Worm (Caenorhabditis elegans) whole organism, early embryonic: Measurements from ENCODE around the gene tre-5.

Experiments
- B0310.2 ChIP-seq: sonication (generic microtip); optimal IDR thresholded peaks from 2 replicates; lab custom pipeline; 2016; ENCODE audit warnings: mild to moderate bottlenecking, missing genetic modification characterization, missing compliant biosample characterization
- F13C5.2 ChIP-seq: sonication (generic microtip); optimal IDR thresholded peaks from 2 replicates; lab custom pipeline; 2017; ENCODE audit warnings: mild to moderate bottlenecking, missing genetic modification characterization, inconsistent platforms, missing compliant biosample characterization
- aly-1 ChIP-seq: sonication (generic microtip); optimal IDR thresholded peaks from 2 replicates; lab custom pipeline; 2016; ENCODE audit warnings: missing genetic modification characterization, missing compliant biosample characterization
- ama-1 ChIP-seq: fragments of 150-350 bp; optimal IDR thresholded peaks from 2 replicates; lab custom pipeline; 2014
- ceh-13 ChIP-seq: fragments of 200-800 bp; sonication (Bioruptor generic); optimal IDR thresholded peaks from 2 replicates; lab custom pipeline; 2018; ENCODE audit warnings: mild to moderate bottlenecking, missing genetic modification characterization, missing compliant biosample characterization
- ceh-36 ChIP-seq: sonication (generic microtip); optimal IDR thresholded peaks from 2 replicates; lab custom pipeline; 2016; ENCODE audit warnings: missing genetic modification characterization, inconsistent platforms, missing compliant biosample characterization
- ets-7 ChIP-seq: sonication (generic microtip); optimal IDR thresholded peaks from 2 replicates; lab custom pipeline; 2016; ENCODE audit warnings: missing genotype, missing genetic modification characterization, missing compliant biosample characterization
- flt-1 ChIP-seq: fragments of 200-800 bp; sonication (Bioruptor generic); IDR thresholded peaks from 2 replicates; pipeline ENCODE4 v1.3.6; 2022; ENCODE audit warnings: missing genetic modification characterization, missing compliant biosample characterization
- hmbx-1 ChIP-seq: sonication (generic microtip); optimal IDR thresholded peaks from 2 replicates; lab custom pipeline; 2016; ENCODE audit warnings: mild to moderate bottlenecking, missing genetic modification characterization, missing compliant biosample characterization
- hmg-4 ChIP-seq: fragments of 200-800 bp; sonication (Bioruptor generic); optimal IDR thresholded peaks from 2 replicates; lab custom pipeline; 2018; ENCODE audit warnings: mild to moderate bottlenecking, missing genetic modification characterization, missing compliant biosample characterization
- hnd-1 ChIP-seq: sonication (generic microtip); optimal IDR thresholded peaks from 2 replicates; lab custom pipeline; 2016; ENCODE audit warnings: missing genetic modification characterization, missing compliant biosample characterization
- pes-1 ChIP-seq: fragments of 200-800 bp; sonication (Bioruptor generic); IDR thresholded peaks from 2 replicates; pipeline ENCODE4 v1.3.6; 2022; ENCODE audit warnings: missing genetic modification reagents, missing genetic modification characterization, missing compliant biosample characterization
- scrt-1 ChIP-seq: fragments of 200-800 bp; sonication (Bioruptor generic); IDR thresholded peaks from 2 replicates; pipeline ENCODE4 v1.3.6; 2022; ENCODE audit warnings: missing genetic modification characterization, missing compliant biosample characterization
- sea-1 ChIP-seq: fragments of 200-800 bp; sonication (Bioruptor generic); conservative IDR thresholded peaks from 2 replicates; pipeline ENCODE4 v1.3.6; 2022; ENCODE audit warnings: missing genetic modification characterization, missing compliant biosample characterization
- tbx-11 ChIP-seq: fragments of 200-800 bp; sonication (Bioruptor generic); IDR thresholded peaks from 2 replicates; pipeline ENCODE4 v1.3.6; 2022; ENCODE audit warnings: missing genetic modification characterization, missing compliant biosample characterization
- tbx-37 ChIP-seq: fragments of 200-800 bp; sonication (Bioruptor generic); conservative IDR thresholded peaks from 2 replicates; pipeline ENCODE4 v1.3.6; 2022; ENCODE audit warnings: missing genetic modification reagents, missing genetic modification characterization, missing compliant biosample characterization
- tra-4 ChIP-seq: sonication (generic microtip); optimal IDR thresholded peaks from 2 replicates; lab custom pipeline; 2017; ENCODE audit warnings: missing genetic modification characterization, missing compliant biosample characterization

tre-5 gene

DNA sequence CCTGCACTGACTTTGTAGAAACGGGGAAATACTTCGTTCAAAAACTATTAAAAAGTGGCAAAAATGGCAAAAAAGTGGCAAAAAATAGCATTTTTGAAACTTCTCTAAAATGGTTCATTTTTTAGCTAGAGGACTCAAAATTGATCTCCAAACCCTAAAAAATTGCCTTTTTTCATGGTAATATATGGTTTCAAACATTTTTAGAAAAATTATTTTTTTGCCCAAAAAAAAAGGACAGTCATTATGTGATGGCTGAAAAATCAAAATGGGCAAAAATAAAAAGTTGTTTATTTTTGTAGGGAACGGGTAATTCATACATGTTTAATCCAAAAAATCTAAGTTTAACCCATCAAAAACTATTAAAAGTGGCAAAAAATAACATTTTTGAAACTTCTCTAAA lies 32.8 kb upstream of the tre-5 start:
- TF ChIP-seq sea-1 (no peak), pes-1 (GFP tag; lab: Robert Waterston, UW) (no peak), F13C5.2 (tag; lab: Kevin White, UChicago) (no peak), tbx-37 (GFP tag; lab: Robert Waterston, UW) (no peak)

DNA sequence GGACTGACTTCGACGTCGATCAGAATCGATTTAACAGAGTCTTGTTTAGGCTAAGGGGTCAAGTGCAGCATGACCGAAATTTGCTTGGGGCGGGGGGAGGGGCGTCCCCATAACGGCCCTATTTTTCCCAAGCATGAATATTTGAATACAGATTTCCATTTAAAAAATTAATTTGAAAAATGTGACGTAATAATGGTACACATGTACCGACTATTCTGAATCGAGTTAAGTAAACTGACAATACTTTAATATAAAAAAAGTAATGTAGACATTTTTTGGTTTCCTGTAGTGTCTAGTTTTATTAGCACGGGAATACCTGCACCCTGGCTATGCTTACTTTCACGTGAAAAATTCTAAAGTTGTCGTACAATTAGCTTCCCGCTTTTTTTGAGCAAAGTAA lies 31.7 kb upstream of the tre-5 start:
- no peak for TF ChIP-seq hmg-4
- TF ChIP-seq ceh-13 (GFP tag; lab: Kevin White, UChicago) = no peak
- TF ChIP-seq tbx-11 = no peak
- no peak for TF ChIP-seq B0310.2 (tag; lab: Kevin White, UChicago)
- no peak for TF ChIP-seq F13C5.2 (tag; lab: Kevin White, UChicago)
- no peak for TF ChIP-seq flt-1
- TF ChIP-seq scrt-1 = no peak
- TF ChIP-seq hmbx-1 (tag; lab: Kevin White, UChicago) = no peak
- TF ChIP-seq ceh-36 (tag; lab: Kevin White, UChicago) = no peak
- no peak for TF ChIP-seq tbx-37 (GFP tag; lab: Robert Waterston, UW)
- TF ChIP-seq ets-7 = no peak

DNA sequence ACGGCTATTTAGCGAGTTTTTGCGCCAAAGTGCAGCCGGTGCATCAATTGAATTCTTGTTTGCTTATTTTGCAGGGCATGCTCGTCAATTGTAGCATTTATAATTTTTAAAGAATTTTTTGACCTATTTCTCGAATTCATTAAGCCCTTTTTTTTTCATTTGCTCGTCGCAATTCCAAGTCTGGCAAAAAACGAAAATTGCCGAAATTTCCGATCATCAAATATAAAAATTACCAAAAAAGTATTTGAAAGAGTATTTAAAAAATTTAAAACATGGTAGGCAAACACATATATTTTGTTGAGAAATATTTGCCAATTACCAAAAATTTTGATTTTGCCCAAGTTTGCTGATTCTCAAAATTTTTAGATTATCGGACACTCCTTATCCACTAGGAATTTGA lies 29.0 kb upstream of the tre-5 start, which contains the start of gene C50D2.6:
Gene C50D2.6, plus strand, starts transcription at position 301 of the 400 bp plus-strand sequence.
- TF ChIP-seq hmg-4 (no peak), pes-1 (GFP tag; lab: Robert Waterston, UW) (no peak), ets-7 (no peak), F13C5.2 (tag; lab: Kevin White, UChicago) (no peak), tbx-11 (no peak), hmbx-1 (tag; lab: Kevin White, UChicago) (no peak), hnd-1 (tag; lab: Kevin White, UChicago) (no peak), sea-1 (no peak)

DNA sequence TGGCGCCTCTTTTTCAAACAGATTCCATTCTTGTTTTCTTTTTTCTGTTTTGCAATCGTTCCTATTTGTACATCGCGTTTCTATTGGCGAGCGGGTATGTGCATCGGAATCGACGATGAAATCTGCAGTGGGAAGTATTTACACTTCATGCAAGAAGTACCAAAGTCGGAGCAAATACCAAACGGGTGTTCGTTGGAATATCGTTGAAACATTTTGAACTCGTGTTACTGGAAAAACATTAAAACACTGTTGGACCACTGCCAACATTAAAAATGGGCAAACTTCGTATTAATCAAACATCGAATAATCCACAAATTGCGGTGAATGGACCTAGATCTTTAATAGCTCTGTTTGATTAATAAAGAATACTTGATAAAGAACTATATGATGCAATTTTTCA lies 24.1 kb upstream of the tre-5 start, which contains the start of gene C23H3.9:
Gene C23H3.9, minus strand, starts transcription at position 101 of the 400 bp plus-strand sequence.
- TF ChIP-seq flt-1 (no peak), scrt-1 (no peak), tbx-37 (GFP tag; lab: Robert Waterston, UW) (no peak), tbx-11 (no peak), hmg-4 (no peak), sea-1 (no peak), hmbx-1 (tag; lab: Kevin White, UChicago) (no peak), ceh-36 (tag; lab: Kevin White, UChicago) (no peak), ets-7 (no peak), ceh-13 (GFP tag; lab: Kevin White, UChicago) (no peak), ama-1 (lab: Kevin White, UChicago) (no peak), aly-1 (tag; lab: Kevin White, UChicago) (no peak), pes-1 (GFP tag; lab: Robert Waterston, UW) (no peak), hnd-1 (tag; lab: Kevin White, UChicago) (no peak), tra-4 (tag; lab: Kevin White, UChicago) (no peak), F13C5.2 (tag; lab: Kevin White, UChicago) (no peak), B0310.2 (tag; lab: Kevin White, UChicago) (no peak)

DNA sequence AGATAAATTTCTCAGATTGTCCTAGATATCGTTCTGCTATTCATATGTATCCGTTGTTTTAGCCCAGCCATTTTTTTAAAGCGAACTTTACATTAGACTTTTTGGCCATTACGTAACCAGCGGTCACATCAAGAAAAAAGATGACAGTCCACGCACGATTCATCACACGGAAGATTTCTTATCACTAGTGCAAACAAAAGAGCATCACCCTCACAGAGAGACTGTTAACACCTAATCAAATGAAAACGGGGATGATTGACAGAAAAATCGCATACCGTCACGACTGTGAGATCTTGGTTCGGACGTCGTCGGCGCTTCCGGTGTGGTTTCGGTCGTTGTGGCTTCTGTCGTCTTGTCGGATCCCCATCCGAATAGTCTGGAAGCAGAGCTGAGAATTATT lies 21.6 kb upstream of the tre-5 start:
- no peak for TF ChIP-seq F13C5.2 (tag; lab: Kevin White, UChicago)
- no peak for TF ChIP-seq tbx-37 (GFP tag; lab: Robert Waterston, UW)

DNA sequence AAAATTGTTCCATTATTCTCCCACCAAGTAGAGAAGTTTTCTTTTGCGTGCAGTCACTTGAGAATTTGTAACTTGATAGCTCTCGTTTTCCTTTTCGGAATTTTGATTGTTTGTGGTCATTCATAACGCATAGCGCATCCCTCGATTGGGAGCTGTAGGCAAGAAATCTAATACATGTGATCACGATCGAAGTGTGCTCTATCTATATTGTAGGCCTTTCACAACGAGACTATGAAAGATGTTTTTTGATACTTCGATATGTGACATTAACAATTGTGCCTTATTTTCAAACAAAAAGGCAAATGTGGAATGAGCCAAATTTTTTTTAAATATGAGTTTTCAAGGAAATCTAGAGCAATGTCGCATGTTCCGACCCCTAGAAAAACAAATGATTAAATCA lies 20.7 kb upstream of the tre-5 start:
- no peak for TF ChIP-seq ets-7
- TF ChIP-seq hnd-1 (tag; lab: Kevin White, UChicago) = no peak
- TF ChIP-seq tbx-11 = no peak
- TF ChIP-seq hmbx-1 (tag; lab: Kevin White, UChicago) = no peak

DNA sequence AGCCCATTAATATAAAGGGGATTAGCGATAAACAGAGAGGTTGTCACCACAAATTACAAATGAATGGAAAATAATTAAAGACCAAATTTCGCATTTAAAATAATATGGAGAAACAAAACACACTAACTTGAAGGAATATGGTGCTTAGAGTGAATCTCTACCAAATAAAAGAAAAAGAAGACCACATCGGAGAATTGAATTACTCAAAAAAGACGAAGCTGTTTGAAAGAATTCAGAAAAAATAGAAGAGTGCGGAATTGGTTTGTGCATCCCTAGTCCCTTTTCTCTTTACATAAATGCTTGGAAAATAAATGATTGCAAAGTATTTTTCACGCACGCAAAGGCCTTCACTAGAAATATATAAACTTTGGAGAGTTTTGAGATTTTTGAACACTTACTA lies 18.8 kb upstream of the tre-5 start:
- no peak for TF ChIP-seq sea-1
- TF ChIP-seq pes-1 (GFP tag; lab: Robert Waterston, UW) = no peak
- no peak for TF ChIP-seq scrt-1
- TF ChIP-seq tra-4 (tag; lab: Kevin White, UChicago) = no peak
- no peak for TF ChIP-seq tbx-37 (GFP tag; lab: Robert Waterston, UW)
- TF ChIP-seq ceh-13 (GFP tag; lab: Kevin White, UChicago) = no peak
- no peak for TF ChIP-seq ama-1 (lab: Kevin White, UChicago)
- TF ChIP-seq ets-7 = no peak
- no peak for TF ChIP-seq F13C5.2 (tag; lab: Kevin White, UChicago)
- TF ChIP-seq hmg-4 = no peak
- no peak for TF ChIP-seq ceh-36 (tag; lab: Kevin White, UChicago)
- no peak for TF ChIP-seq hmbx-1 (tag; lab: Kevin White, UChicago)

DNA sequence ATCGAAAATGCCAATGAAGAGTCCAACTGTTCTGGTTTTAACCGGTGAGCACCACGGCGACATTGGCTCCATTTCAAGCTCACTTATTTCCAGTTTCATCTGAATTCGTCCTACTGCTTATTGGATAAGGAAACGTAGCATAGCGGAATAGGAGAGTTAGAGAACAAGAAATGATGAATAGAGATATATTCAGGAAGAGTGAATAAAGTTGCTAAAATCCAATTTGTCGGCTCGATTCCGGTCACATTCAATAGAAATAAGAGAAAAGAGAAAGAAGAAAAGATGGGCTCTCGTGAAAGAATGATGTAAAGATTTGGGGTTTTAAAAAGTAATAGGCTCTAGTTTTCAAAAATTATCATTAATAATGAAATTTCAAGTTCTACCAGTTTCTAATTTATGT lies 18.2 kb upstream of the tre-5 start:
- TF ChIP-seq tbx-37 (GFP tag; lab: Robert Waterston, UW) (no peak), ceh-13 (GFP tag; lab: Kevin White, UChicago) (no peak), ets-7 (no peak), sea-1 (no peak), tbx-11 (no peak)

DNA sequence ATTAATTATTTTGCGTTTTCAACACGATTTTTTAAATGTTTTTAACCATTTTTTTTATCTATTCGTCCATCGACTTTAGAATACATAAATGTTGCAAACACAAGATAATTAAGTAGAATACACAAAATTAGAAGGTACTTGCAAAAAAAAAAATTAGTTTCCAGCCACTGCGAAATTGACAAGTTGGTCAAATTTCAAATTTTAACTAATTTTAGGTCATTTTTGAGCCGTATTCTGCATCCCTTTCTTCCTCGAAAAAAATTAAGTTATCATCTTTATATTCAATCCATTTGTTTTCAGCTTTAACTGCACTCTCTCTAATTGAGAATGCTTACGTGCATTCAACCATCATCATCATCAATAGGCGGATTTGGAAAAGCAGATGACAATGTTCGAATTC lies 14.2 kb upstream of the tre-5 start, which contains the start of gene egl-26:
Gene egl-26, plus strand, starts transcription at position 301 of the 400 bp plus-strand sequence.
- TF ChIP-seq ets-7 (no peak), aly-1 (tag; lab: Kevin White, UChicago) (no peak)
